Worm (Caenorhabditis elegans): ENCODE measurements around the gene spp-9.

DNA sequence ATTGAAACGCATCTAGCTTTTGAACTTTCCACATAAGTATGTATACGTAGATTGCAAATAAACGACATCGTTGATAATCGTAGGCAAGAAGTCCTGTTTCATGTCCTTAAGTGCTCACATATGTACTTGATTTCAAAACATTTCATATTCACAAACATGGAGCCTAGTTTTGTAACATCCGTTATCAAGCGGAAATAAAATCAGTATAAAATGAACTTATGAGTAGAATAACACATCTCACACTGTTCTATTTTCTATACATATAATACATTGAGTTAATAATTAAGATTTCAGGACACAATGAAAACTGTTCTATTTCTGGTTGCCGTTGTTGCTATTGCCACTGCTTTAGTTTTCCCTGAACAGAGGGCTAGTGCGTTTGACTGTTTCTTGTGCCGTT lies 2.2 kb downstream of the spp-9 start, which contains the start of gene spp-21:
- no peak for TF ChIP-seq hmg-4 (GFP tag; optimal IDR thresholded peaks at IDR 0.05)
- TF ChIP-seq scrt-1 (GFP tag; IDR thresholded peaks at IDR 0.05): no peak
- no peak for TF ChIP-seq hmbx-1 (tag; optimal IDR thresholded peaks at IDR 0.05)
- no peak for TF ChIP-seq hnd-1 (tag; optimal IDR thresholded peaks at IDR 0.05)
- no peak for TF ChIP-seq sea-1 (GFP tag; conservative IDR thresholded peaks at IDR 0.05)
- TF ChIP-seq F13C5.2 (tag; optimal IDR thresholded peaks at IDR 0.05): no peak
- TF ChIP-seq ama-1 (optimal IDR thresholded peaks at IDR 0.05): no peak
- no peak for TF ChIP-seq ceh-36 (tag; optimal IDR thresholded peaks at IDR 0.05)
- TF ChIP-seq ceh-13 (GFP tag; optimal IDR thresholded peaks at IDR 0.05): no peak
- TF ChIP-seq flt-1 (GFP tag; IDR thresholded peaks at IDR 0.05): no peak
- TF ChIP-seq aly-1 (tag; optimal IDR thresholded peaks at IDR 0.05): no peak

Measured in whole organism, early embryonic.